Worm (Caenorhabditis elegans): ENCODE measurements around the gene dcn-1.

Gene dcn-1

DNA sequence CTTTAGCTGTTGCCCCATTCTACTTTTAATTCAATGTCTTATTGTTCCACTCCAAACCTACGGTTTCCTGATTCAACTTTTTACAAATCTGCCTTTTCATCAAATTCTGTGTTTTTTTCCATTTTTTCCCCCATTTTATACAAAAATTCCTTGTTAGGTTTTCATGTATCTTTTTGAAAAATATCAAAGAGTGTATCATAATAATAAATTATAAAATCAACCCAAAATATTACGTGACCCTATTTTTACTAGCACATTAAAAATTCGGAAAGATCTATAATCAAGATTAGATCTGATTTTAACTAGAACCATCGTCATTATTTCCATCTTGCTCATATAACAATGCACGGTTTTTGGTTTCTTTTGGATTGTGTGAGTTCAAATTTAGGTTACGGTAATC is 6.4 kb downstream of the dcn-1 start, which contains the start of gene H38K22.6:
H38K22.6 (plus strand) TSS at position 301 of the 400 bp plus-strand sequence.
- no peak for TF ChIP-seq mes-4 (tag; optimal IDR thresholded peaks at IDR 0.05)
- TF ChIP-seq die-1 (tag; optimal IDR thresholded peaks at IDR 0.05): no peak
- no peak for TF ChIP-seq tlf-1 (GFP tag; optimal IDR thresholded peaks at IDR 0.05)

- TF ChIP-seq B0019.2 (GFP tag; conservative IDR thresholded peaks at IDR 0.05) (no peak), ets-4 (GFP tag; optimal IDR thresholded peaks at IDR 0.05) (no peak), madf-6 (GFP tag; IDR thresholded peaks at IDR 0.05) (no peak), Y79H2A.3 (GFP tag; conservative IDR thresholded peaks at IDR 0.05) (no peak), ztf-18 (tag; optimal IDR thresholded peaks at IDR 0.05) (no peak), lsy-27 (tag; optimal IDR thresholded peaks at IDR 0.05; ENCODE audit: borderline replicate concordance, insufficient read depth) (no peak), athp-1 (tag; optimal IDR thresholded peaks at IDR 0.05) (no peak), F52B5.7 (tag; optimal IDR thresholded peaks at IDR 0.05) (no peak), snpc-1.1 (tag; optimal IDR thresholded peaks at IDR 0.05; ENCODE audit: insufficient read depth) (no peak), efl-1 (GFP tag; optimal IDR thresholded peaks at IDR 0.05) (no peak), Y67H2A.10 (GFP tag; conservative IDR thresholded peaks at IDR 0.05) (no peak)
These were observed 7.7 kb downstream of the dcn-1 start, which contains the start of gene H38K22.7 for ce11 chrIII:4321399-4321798. H38K22.7 (plus strand) TSS chrIII:4321699.

DNA sequence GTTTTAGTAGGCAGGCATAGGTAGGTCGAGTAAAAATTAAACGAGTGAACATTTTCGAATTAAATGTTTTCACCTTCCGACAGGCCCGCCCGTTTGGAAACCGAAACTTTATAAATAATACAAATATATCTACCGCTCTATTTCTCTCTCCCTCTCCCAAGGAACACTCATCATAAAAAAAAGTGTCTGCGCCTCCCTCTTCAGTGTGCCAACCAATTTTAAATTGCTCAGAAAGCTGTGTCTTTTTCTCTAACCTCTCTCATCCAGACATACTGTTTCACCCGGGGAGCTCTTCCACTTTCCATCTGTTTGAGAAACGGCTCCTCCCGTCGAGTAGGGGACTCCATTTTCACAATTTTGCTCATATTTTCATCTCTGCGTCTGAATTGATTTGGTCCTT is 9.4 kb downstream of the dcn-1 start:
- peak; percentile 5 for TF ChIP-seq ZK185.1 (tag; optimal IDR thresholded peaks at IDR 0.05; ENCODE audit: poor library complexity, severe bottlenecking)
- TF ChIP-seq nhr-80 (tag; optimal IDR thresholded peaks at IDR 0.05): no peak
- TF ChIP-seq hmg-1.2 (GFP tag; IDR thresholded peaks at IDR 0.05): peak; percentile 73; the same call in 1 of the 2 replicates
- no peak for TF ChIP-seq bed-1 (GFP tag; IDR thresholded peaks at IDR 0.05)

DNA sequence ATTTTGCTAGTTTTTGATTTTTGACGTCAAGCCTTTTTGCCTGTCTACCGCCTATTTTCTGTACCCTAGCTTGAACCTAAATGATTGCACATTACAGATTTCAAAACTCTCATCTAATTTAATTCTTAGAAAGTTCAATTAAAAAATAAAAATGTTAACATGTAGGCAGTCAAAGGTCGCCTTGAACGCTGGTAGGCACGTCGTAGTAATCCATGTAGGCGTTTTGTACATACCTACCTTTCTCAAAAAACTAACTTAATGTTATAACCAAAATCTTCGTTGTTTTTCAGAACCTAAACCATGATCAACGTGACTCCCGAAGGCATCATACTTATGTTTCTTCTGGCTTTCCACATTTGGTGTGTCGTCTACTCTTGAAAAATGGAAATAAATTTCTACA is 10.1 kb downstream of the dcn-1 start, which contains the start of gene H38K22.9:
H38K22.9 (plus strand) TSS at position 301 of the 400 bp plus-strand sequence.
- TF ChIP-seq Y67H2A.10 (GFP tag; conservative IDR thresholded peaks at IDR 0.05) (no peak), hlh-26 (GFP tag; conservative IDR thresholded peaks at IDR 0.05) (no peak), fkh-3 (tag; optimal IDR thresholded peaks at IDR 0.05) (no peak), ccch-3 (GFP tag; optimal IDR thresholded peaks at IDR 0.05) (no peak), madf-6 (GFP tag; IDR thresholded peaks at IDR 0.05) (no peak)

DNA sequence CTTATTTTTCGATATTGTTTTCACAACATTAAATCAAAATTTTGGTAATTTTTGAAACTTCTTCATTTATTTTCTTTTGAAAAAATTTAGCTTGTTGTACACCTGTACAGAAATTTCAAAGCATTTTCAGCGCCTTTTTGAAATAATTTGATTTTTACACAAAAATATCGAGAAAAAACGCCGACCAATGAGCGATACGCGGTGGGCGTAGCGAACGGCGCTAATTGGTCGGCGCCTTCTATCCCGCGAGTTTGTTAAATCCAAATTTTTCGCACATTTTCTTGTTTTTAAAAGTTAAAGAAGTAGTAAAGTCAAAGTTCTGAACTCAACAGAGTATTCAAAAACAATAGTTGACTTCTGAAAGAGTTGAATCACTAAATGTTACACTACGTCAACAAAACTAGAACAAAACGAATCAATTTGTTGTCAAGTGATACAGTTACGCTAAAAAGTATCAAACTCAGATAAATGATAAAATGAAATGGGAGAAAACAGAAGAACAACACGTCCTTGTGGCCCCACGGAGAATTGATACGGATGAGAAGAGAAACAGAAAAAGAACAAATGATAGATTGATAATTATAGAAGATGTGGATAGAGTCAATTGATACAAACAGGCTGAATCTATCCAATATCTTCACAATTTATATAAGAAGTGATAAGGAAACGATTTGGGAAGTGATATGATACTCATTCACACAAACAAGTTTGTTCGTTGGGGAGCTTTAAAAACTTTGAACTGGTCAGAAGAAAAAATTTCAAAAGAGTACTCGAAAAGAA is 14.7 kb downstream of the dcn-1 start:
- TF ChIP-seq lin-40 (tag; optimal IDR thresholded peaks at IDR 0.05) (no peak), nfyb-1 (GFP tag; IDR thresholded peaks at IDR 0.05) (peak; percentile 56; the same call in 1 of the 2 replicates), F37B4.10 (GFP tag; IDR thresholded peaks at IDR 0.05) (no peak)

DNA sequence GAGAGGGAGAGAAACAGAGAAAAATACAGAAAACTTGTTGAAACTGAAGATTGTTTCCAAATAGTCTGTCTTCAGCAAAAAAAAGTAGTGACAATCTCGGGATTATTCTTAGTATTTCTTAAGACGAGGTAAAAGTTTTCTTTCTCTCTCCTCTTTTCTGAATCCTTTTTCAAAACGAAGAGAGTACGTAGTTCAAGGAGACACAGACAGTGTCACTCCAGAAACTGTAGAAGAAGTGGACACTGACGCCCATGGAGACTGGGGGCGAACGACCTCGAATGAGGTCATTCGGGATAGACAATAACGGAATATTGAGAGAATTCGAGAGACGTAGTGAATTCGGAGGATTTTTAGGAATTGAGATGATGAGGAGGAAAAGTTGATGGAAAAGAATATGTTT is 17.3 kb downstream of the dcn-1 start, which contains the start of gene gly-6:
gly-6 (minus strand) TSS at position 245 of the 400 bp plus-strand sequence.
- TF ChIP-seq dpff-1 (tag; optimal IDR thresholded peaks at IDR 0.05): no peak
- no peak for TF ChIP-seq hlh-26 (GFP tag; conservative IDR thresholded peaks at IDR 0.05)
- TF ChIP-seq F57A8.1 (GFP tag; optimal IDR thresholded peaks at IDR 0.05): no peak
- TF ChIP-seq sptf-2 (GFP tag; optimal IDR thresholded peaks at IDR 0.05): no peak
- TF ChIP-seq xnd-1 (tag; optimal IDR thresholded peaks at IDR 0.05): no peak
- TF ChIP-seq lin-35 (GFP tag; optimal IDR thresholded peaks at IDR 0.05): no peak
- no peak for TF ChIP-seq efl-1 (GFP tag; optimal IDR thresholded peaks at IDR 0.05)
- no peak for TF ChIP-seq D2030.7 (GFP tag; IDR thresholded peaks at IDR 0.05)
- no peak for TF ChIP-seq snpc-4 (GFP tag; optimal IDR thresholded peaks at IDR 0.05)
- no peak for TF ChIP-seq snpc-4 (tag; optimal IDR thresholded peaks at IDR 0.05)
- no peak for TF ChIP-seq tbx-9 (tag; optimal IDR thresholded peaks at IDR 0.05; ENCODE audit: borderline replicate concordance)
- TF ChIP-seq Y79H2A.3 (GFP tag; conservative IDR thresholded peaks at IDR 0.05): no peak
- no peak for TF ChIP-seq nfya-2 (GFP tag; IDR thresholded peaks at IDR 0.05)
- no peak for TF ChIP-seq lsy-27 (tag; optimal IDR thresholded peaks at IDR 0.05; ENCODE audit: borderline replicate concordance, insufficient read depth)
- no peak for TF ChIP-seq Y53F4B.3 (GFP tag; IDR thresholded peaks at IDR 0.05)
- TF ChIP-seq let-526 (GFP tag; IDR thresholded peaks at IDR 0.05): no peak
- no peak for TF ChIP-seq nfya-1 (tag; optimal IDR thresholded peaks at IDR 0.05; ENCODE audit: borderline replicate concordance, insufficient read depth)
- TF ChIP-seq mes-4 (tag; optimal IDR thresholded peaks at IDR 0.05): no peak
